Fruit fly (Drosophila melanogaster): Measurements from ENCODE around the gene CG7778.
A peak's percentile ranks its signal among the peaks of the same experiment; 100 is the strongest.

The CG7778 gene

DNA sequence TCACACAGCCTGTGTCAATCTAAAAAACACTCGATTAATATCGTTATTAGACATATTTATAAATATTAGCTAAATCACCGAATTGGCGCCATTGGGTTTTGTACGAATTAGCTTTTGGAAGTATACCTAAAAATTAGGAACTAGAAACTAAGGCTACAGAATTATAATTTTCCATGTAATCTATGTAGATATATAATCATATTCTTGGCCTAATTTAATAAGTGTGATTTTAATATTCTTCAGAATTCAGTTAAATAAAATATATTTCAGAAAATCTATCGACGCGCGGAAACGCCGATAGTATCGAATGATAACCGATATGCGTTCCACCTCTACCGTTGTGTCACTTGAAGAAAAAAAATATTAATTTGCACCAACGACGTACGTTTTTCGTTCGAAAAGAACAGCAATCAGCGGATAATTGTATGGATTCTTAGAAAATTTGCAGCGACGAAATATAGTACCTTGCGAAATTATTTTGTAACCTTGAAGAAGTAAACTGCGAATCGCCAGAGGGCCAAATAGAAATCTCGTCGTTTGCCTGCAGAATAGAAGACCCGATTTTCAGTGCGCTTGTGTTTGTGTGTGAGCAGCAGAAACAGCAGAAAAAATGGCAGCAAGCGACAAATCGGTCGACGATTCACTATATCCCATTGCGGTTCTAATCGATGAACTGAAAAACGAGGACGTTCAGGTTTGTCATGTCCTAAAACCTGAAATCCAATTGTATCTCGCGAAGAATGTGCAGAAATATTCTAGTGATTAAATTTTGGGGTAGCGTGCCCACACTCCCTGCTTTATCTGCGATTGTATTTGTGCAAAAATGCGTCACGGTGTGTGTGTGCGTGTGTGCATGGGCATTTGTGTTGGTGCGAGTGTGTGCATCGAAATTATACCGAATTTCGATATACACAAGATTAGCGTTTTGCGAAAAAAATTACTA lies 19.6 kb downstream of the CG7778 start, which contains the start of gene Pp2A-29B (continued):
- no peak for TF ChIP-seq Hey (tag; optimal IDR thresholded peaks at IDR 0.05)
- no peak for TF ChIP-seq fd64A (GFP tag; optimal IDR thresholded peaks at IDR 0.05)
- TF ChIP-seq CG4404 (GFP tag; IDR thresholded peaks at IDR 0.05) = no peak
- TF ChIP-seq Ets97D (GFP tag; optimal IDR thresholded peaks at IDR 0.05) = peak; percentile 31
- TF ChIP-seq stc (GFP tag; IDR thresholded peaks at IDR 0.05) = no peak
- no peak for TF ChIP-seq hkb (optimal IDR thresholded peaks at IDR 0.05)
- TF ChIP-seq hkb (GFP tag; IDR thresholded peaks at IDR 0.05) = no peak
- TF ChIP-seq CG3281 (GFP tag; optimal IDR thresholded peaks at IDR 0.05) = no peak
- no peak for TF ChIP-seq pfk (GFP tag; optimal IDR thresholded peaks at IDR 0.05)
- TF ChIP-seq CG15073 (GFP tag; optimal IDR thresholded peaks at IDR 0.05) = no peak
- TF ChIP-seq CG30020 (tag; optimal IDR thresholded peaks at IDR 0.05) = peak; percentile 71
- TF ChIP-seq Rx (GFP tag; IDR thresholded peaks at IDR 0.05) = no peak
- peak; percentile 54 for TF ChIP-seq CG12391 (tag; optimal IDR thresholded peaks at IDR 0.05)
- TF ChIP-seq zen (tag; optimal IDR thresholded peaks at IDR 0.05) = peak; percentile 59
- peak; percentile 99 for TF ChIP-seq hbn (GFP tag; IDR thresholded peaks at IDR 0.05; ENCODE audit: partially characterized antibody)
- no peak for TF ChIP-seq sr (GFP tag; IDR thresholded peaks at IDR 0.05)
- TF ChIP-seq p53 (GFP tag; optimal IDR thresholded peaks at IDR 0.05) = no peak
- peak; percentile 91 for TF ChIP-seq CG2116 (GFP tag; optimal IDR thresholded peaks at IDR 0.05)
- no peak for TF ChIP-seq disco-r (GFP tag; optimal IDR thresholded peaks at IDR 0.05)
- TF ChIP-seq CG6765 (GFP tag; optimal IDR thresholded peaks at IDR 0.05) = no peak
- no peak for TF ChIP-seq HmgD (GFP tag; optimal IDR thresholded peaks at IDR 0.05)
- no peak for TF ChIP-seq Poxn (GFP tag; IDR thresholded peaks at IDR 0.05)
- no peak for TF ChIP-seq Bdp1 (GFP tag; optimal IDR thresholded peaks at IDR 0.05)
- TF ChIP-seq CG31224 (GFP tag; IDR thresholded peaks at IDR 0.05) = no peak
- TF ChIP-seq Atf6 (GFP tag; IDR thresholded peaks at IDR 0.05) = no peak
- peak; percentile 28 for TF ChIP-seq CG17359 (tag; optimal IDR thresholded peaks at IDR 0.05)
- peak; percentile 32 for TF ChIP-seq vfl (GFP tag; optimal IDR thresholded peaks at IDR 0.05)
- TF ChIP-seq zen2 (GFP tag; IDR thresholded peaks at IDR 0.05; ENCODE audit: partially characterized antibody) = peak; percentile 98
- peak; percentile 7 for TF ChIP-seq Deaf1 (tag; optimal IDR thresholded peaks at IDR 0.05)
- TF ChIP-seq CG7928 (GFP tag; optimal IDR thresholded peaks at IDR 0.05) = no peak
- TF ChIP-seq CG9609 (GFP tag; optimal IDR thresholded peaks at IDR 0.05) = no peak
- peak; percentile 92 for TF ChIP-seq sd (tag; optimal IDR thresholded peaks at IDR 0.05)
- no peak for TF ChIP-seq Hmx (GFP tag; optimal IDR thresholded peaks at IDR 0.05)
- TF ChIP-seq Hmr (GFP tag; optimal IDR thresholded peaks at IDR 0.05) = peak; percentile 4
- TF ChIP-seq bbx (GFP tag; IDR thresholded peaks at IDR 0.05; ENCODE audit: partially characterized antibody) = peak; percentile 98
- TF ChIP-seq CG13296 (GFP tag; optimal IDR thresholded peaks at IDR 0.05) = no peak
- TF ChIP-seq CG12219 (GFP tag; optimal IDR thresholded peaks at IDR 0.05) = no peak
- TF ChIP-seq Trl (optimal IDR thresholded peaks at IDR 0.05) = no peak
- TF ChIP-seq Trl (GFP tag; optimal IDR thresholded peaks at IDR 0.05) = peak; percentile 3
- no peak for TF ChIP-seq cato (GFP tag; optimal IDR thresholded peaks at IDR 0.05; ENCODE audit: borderline replicate concordance)
- TF ChIP-seq CG15269 (tag; optimal IDR thresholded peaks at IDR 0.05) = peak; percentile 9
- TF ChIP-seq CG5953 (GFP tag; IDR thresholded peaks at IDR 0.05) = no peak
- no peak for TF ChIP-seq CG8765 (GFP tag; IDR thresholded peaks at IDR 0.05)
- no peak for TF ChIP-seq Hr39 (optimal IDR thresholded peaks at IDR 0.05)
- TF ChIP-seq tin (GFP tag; optimal IDR thresholded peaks at IDR 0.05) = peak; percentile 0
- TF ChIP-seq toy (GFP tag; IDR thresholded peaks at IDR 0.05) = no peak
- TF ChIP-seq psq (GFP tag; optimal IDR thresholded peaks at IDR 0.05) = no peak
- no peak for TF ChIP-seq her (GFP tag; optimal IDR thresholded peaks at IDR 0.05)
- no peak for TF ChIP-seq Neu2 (GFP tag; optimal IDR thresholded peaks at IDR 0.05; ENCODE audit: borderline replicate concordance)
- TF ChIP-seq rib (GFP tag; IDR thresholded peaks at IDR 0.05) = no peak
- TF ChIP-seq CG2199 (GFP tag; IDR thresholded peaks at IDR 0.05) = no peak

Data from whole organism, embryonic.